Fruit fly (Drosophila melanogaster): ENCODE results near the gene Ibf2.

The Ibf2 gene

DNA sequence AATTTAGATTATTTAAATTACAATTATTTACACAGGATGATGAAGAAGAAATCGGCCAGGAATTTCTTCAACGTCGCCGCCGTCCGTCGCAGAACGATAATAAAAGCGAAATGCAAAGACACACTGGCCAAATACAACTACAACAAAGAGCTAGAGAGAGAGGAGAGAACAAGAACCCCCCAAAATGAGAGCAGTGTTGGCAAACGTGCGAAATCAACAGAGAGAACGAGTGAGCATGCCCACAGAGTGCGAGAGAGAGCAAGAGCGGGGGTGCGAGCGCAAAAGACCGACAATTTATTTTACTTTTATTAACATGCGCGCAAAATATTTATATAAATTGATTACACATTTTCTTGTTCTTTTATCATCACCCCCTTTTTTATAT, 21.4 kb downstream of the Ibf2 start (continued):
- TF ChIP-seq achi (GFP tag; optimal IDR thresholded peaks at IDR 0.05) (no peak), CG4318 (GFP tag; optimal IDR thresholded peaks at IDR 0.05) (no peak), Ets96B (tag; optimal IDR thresholded peaks at IDR 0.05) (no peak), Hr38 (GFP tag; optimal IDR thresholded peaks at IDR 0.05) (no peak), CG6854 (GFP tag; optimal IDR thresholded peaks at IDR 0.05) (peak; percentile 51), CG10669 (GFP tag; optimal IDR thresholded peaks at IDR 0.05) (no peak), Eip93F (GFP tag; optimal IDR thresholded peaks at IDR 0.05) (peak; percentile 28), vri (GFP tag; optimal IDR thresholded peaks at IDR 0.05) (peak; percentile 46), CG3919 (GFP tag; optimal IDR thresholded peaks at IDR 0.05) (peak; percentile 60), Sox14 (GFP tag; optimal IDR thresholded peaks at IDR 0.05) (peak; percentile 53), OdsH (GFP tag; optimal IDR thresholded peaks at IDR 0.05) (peak; percentile 19), eg (GFP tag; IDR thresholded peaks at IDR 0.05) (0 out of 3 replicates have a peak, but pooled peaks have one; percentile 41)

DNA sequence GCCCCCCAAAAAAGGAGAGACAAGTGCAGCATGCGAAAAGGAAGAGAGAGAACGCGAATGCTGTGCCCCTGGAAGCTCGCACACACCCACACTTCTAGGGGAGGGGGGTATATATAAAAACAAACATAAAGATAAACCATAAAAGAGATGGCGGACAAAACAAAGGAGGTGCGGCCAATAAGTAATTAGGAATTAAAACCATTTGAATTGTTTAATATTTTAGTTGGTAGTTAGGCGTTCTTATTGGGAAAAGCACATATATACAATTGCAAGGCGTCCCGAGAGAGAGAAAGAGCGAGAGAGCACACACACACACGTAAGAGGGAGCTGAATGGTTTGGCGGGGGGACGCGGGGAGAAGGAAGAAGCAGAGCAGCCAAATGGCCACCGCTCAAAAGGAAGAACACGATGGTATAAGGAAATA, 22.2 kb downstream of the Ibf2 start:
- no peak for TF ChIP-seq CG1621 (tag; optimal IDR thresholded peaks at IDR 0.05)
- TF ChIP-seq CG6792 (GFP tag; optimal IDR thresholded peaks at IDR 0.05): no peak
- no peak for TF ChIP-seq lz (GFP tag; optimal IDR thresholded peaks at IDR 0.05)
- TF ChIP-seq CG3032 (tag; optimal IDR thresholded peaks at IDR 0.05): peak; percentile 0
- no peak for TF ChIP-seq CG6808 (GFP tag; optimal IDR thresholded peaks at IDR 0.05)
- no peak for TF ChIP-seq OdsH (GFP tag; optimal IDR thresholded peaks at IDR 0.05)
- peak; percentile 4 for TF ChIP-seq CG3919 (GFP tag; optimal IDR thresholded peaks at IDR 0.05)
- TF ChIP-seq spab (GFP tag; optimal IDR thresholded peaks at IDR 0.05): no peak
- TF ChIP-seq svp (GFP tag): peak; percentile 53
- no peak for TF ChIP-seq CG10669 (GFP tag; optimal IDR thresholded peaks at IDR 0.05)
- TF ChIP-seq fkh (GFP tag; optimal IDR thresholded peaks at IDR 0.05): no peak
- no peak for TF ChIP-seq CG16779 (tag; optimal IDR thresholded peaks at IDR 0.05)
- no peak for TF ChIP-seq cyc (GFP tag; optimal IDR thresholded peaks at IDR 0.05)
- TF ChIP-seq ss (GFP tag; optimal IDR thresholded peaks at IDR 0.05): peak; percentile 23 to 29
- peak; percentile 29 for TF ChIP-seq Eip78C (GFP tag)
- no peak for TF ChIP-seq CG7368 (GFP tag; optimal IDR thresholded peaks at IDR 0.05)
- no peak for TF ChIP-seq CG8119 (GFP tag; IDR thresholded peaks at IDR 0.05)
- TF ChIP-seq CG9139 (GFP tag; optimal IDR thresholded peaks at IDR 0.05): peak; percentile 11
- TF ChIP-seq CG15336 (GFP tag; IDR thresholded peaks at IDR 0.05): 0 out of 2 replicates have a peak, but pooled peaks have one; percentile 17
- TF ChIP-seq fd85E (GFP tag; optimal IDR thresholded peaks at IDR 0.05): no peak
- no peak for TF ChIP-seq eg (GFP tag; IDR thresholded peaks at IDR 0.05)
- no peak for TF ChIP-seq CG10631 (GFP tag; optimal IDR thresholded peaks at IDR 0.05)
- peak; percentile 81 for TF ChIP-seq CG6163 (GFP tag; IDR thresholded peaks at IDR 0.05)
- no peak for TF ChIP-seq Eip75B (GFP tag; optimal IDR thresholded peaks at IDR 0.05)
- no peak for TF ChIP-seq CG31627 (GFP tag; optimal IDR thresholded peaks at IDR 0.05)
- TF ChIP-seq CG11294 (GFP tag; IDR thresholded peaks at IDR 0.05): no peak

DNA sequence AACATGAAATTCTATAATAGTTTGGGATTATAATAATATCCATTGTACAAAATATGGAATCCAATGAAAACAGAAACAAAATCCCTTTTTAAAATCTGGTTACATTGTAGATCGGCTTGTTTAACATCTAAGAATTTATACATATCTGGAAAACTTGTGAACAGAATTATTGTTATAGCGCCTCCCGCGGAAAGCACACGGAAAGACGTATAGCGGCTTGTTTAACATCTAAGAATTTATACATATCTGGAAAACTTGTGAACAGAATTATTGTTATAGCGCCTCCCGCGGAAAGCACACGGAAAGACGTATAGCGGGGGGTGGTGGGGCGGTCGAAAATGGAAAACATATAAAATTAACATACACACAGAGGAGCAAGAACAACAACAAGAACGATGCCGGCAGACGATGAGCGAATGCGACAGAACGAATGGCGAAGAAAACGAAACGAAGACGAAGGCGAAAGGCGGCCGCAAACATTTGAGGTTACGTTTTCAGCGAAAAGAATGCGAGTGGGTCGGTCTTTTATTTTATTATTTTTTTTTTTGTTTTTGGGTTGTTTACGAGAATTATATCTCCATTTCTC, 22.8 kb downstream of the Ibf2 start:
- TF ChIP-seq svp (GFP tag) (peak; percentile 70), Eip78C (GFP tag) (peak; percentile 34), CG6163 (GFP tag; IDR thresholded peaks at IDR 0.05) (peak; percentile 28; the same call in 1 of the 3 replicates)

DNA sequence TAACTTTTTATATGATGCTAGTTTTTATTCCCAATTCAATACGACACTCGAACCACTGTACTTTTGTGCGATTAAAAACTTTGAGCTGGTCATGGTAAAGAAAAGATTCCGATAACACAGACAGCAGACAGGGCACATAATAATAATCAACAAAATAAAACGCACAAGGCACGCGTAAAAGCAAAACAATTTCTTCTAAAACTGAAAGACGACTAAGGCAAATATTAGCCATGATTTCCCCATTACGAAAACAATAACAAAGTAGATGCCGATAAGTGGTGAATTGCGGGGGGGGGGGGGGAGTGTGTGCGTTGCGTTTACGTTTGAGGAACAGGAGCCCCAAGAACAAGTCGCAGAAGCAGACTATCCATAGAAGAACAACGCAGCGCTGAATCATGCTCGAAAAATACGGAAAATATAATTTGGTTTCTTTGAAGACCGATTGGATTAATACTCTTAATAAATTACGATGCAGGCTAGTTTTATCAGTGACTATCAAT, 23.5 kb downstream of the Ibf2 start:
- no peak for TF ChIP-seq Sox102F (GFP tag; optimal IDR thresholded peaks at IDR 0.05)
- no peak for TF ChIP-seq Blimp-1 (GFP tag; optimal IDR thresholded peaks at IDR 0.05)
- TF ChIP-seq Ets96B (tag; optimal IDR thresholded peaks at IDR 0.05): no peak
- TF ChIP-seq dsx (GFP tag; optimal IDR thresholded peaks at IDR 0.05; ENCODE audit: poor library complexity, severe bottlenecking): peak; percentile 22
- no peak for TF ChIP-seq topi (GFP tag; optimal IDR thresholded peaks at IDR 0.05)
- TF ChIP-seq CG8632 (GFP tag; optimal IDR thresholded peaks at IDR 0.05): no peak
- no peak for TF ChIP-seq CG11294 (GFP tag; IDR thresholded peaks at IDR 0.05)
- no peak for TF ChIP-seq CG10631 (GFP tag; optimal IDR thresholded peaks at IDR 0.05)
- no peak for TF ChIP-seq lz (GFP tag; optimal IDR thresholded peaks at IDR 0.05)
- 0 out of 3 replicates have a peak, but pooled peaks have one; percentile 22 for TF ChIP-seq CG8119 (GFP tag; IDR thresholded peaks at IDR 0.05)
- TF ChIP-seq CG7368 (GFP tag; optimal IDR thresholded peaks at IDR 0.05): no peak
- no peak for TF ChIP-seq CG1621 (tag; optimal IDR thresholded peaks at IDR 0.05)
- TF ChIP-seq CG4318 (GFP tag; optimal IDR thresholded peaks at IDR 0.05): no peak
- TF ChIP-seq CG16779 (tag; optimal IDR thresholded peaks at IDR 0.05): no peak
- TF ChIP-seq svp (GFP tag): peak; percentile 57
- TF ChIP-seq acj6 (GFP tag; optimal IDR thresholded peaks at IDR 0.05): no peak
- no peak for TF ChIP-seq Ets21C (GFP tag; optimal IDR thresholded peaks at IDR 0.05)
- TF ChIP-seq Hr4 (GFP tag; optimal IDR thresholded peaks at IDR 0.05): no peak
- TF ChIP-seq CG15336 (GFP tag; IDR thresholded peaks at IDR 0.05): no peak
- no peak for TF ChIP-seq CG11762 (GFP tag; optimal IDR thresholded peaks at IDR 0.05; ENCODE audit: insufficient read depth)
- no peak for TF ChIP-seq CG11902 (GFP tag; optimal IDR thresholded peaks at IDR 0.05)
- peak; percentile 38; the same call in 1 of the 3 replicates for TF ChIP-seq CG6163 (GFP tag; IDR thresholded peaks at IDR 0.05)
- no peak for TF ChIP-seq Eip75B (GFP tag; optimal IDR thresholded peaks at IDR 0.05)
